Worm (Caenorhabditis elegans) whole organism, L2 larva: Measurements from ENCODE around the gene sul-3.

ENCODE experiments used
- ceh-16 ChIP-seq: fragments of 150-350 bp; optimal IDR thresholded peaks from 2 replicates; lab custom pipeline; 2014; ENCODE audit warnings: missing biosample characterization, missing genetic modification characterization
- lin-13 ChIP-seq: fragments of 150-350 bp; optimal IDR thresholded peaks from 2 replicates; lab custom pipeline; 2014; ENCODE audit warnings: missing biosample characterization, missing genetic modification reagents, missing genetic modification characterization
- nhr-237 ChIP-seq: fragments of 150-350 bp; optimal IDR thresholded peaks from 2 replicates; lab custom pipeline; 2014; ENCODE audit warnings: missing biosample characterization, missing genetic modification characterization
- peb-1 ChIP-seq: fragments of 150-350 bp; optimal IDR thresholded peaks from 2 replicates; lab custom pipeline; 2014; ENCODE audit warnings: missing biosample characterization, missing genetic modification characterization
- unc-39 ChIP-seq: fragments of 150-350 bp; optimal IDR thresholded peaks from 2 replicates; lab custom pipeline; 2014; ENCODE audit warnings: missing biosample characterization, missing genetic modification characterization

- TF ChIP-seq peb-1 (no peak), ceh-16 (tag; lab: Kevin White, UChicago) (no peak), nhr-237 (no peak), lin-13 (no peak), unc-39 (tag; lab: Kevin White, UChicago) (no peak)
These were observed 4.6 kb upstream of the sul-3 start, which contains the start of gene nlp-101 for ce11 chrX:7838582-7838981.
